Fruit fly (Drosophila melanogaster) S2 (cell line): Measurements from ENCODE around the gene CG33721.

Source experiments
- CG8478 ChIP-seq: fragments of >200 bp; optimal IDR thresholded peaks from 2 replicates; lab custom pipeline; 2018
- CTCF ChIP-seq, 2 experiments: fragments of >200 bp; optimal IDR thresholded peaks; 2 replicates each; lab custom pipeline; 2018

DNA sequence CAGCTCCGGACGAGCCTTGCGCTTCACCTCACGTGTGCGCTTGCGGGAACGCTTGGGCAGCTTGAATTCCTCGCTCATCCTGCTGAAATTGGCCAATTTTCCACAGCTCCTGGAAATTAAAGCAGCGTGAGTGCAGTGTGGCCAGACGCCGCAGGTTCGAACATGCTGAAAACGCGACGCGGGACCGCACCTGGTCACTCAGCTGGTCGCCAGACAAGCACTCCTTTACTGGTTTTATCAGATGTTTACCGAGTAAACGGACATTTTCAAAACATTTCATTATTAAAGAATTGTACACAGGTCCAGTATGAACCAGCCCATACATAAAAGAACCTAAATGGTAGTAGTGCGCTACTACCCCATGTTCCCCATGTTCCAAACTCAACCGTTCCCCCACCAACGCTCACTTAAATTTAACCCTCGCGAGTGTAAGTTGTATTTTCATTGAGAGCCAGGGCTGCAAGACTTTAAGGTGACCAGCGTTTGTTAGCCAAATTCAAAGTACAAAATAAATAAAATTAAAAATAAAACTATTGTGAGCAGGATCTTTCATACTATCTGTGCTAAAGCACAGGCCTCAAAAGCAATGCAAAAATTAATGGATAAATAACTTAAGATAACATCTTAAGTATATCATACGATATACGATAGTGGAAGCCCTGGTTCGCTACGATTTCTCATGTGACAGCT lies 31.5 kb downstream of the CG33721 start, which contains the start of the genes JMJD6, CG7071 and Muted:
- TF ChIP-seq CG8478 (no peak), CTCF (optimal IDR thresholded peaks at IDR 0.05; lab: Kevin White, UChicago) (peak in 1 of 2 experiments; percentile 32)
